Worm (Caenorhabditis elegans) whole organism, early embryonic: Measurements from ENCODE around the gene C35D10.12.

Experiments used
- B0310.2 ChIP-seq: sonication (generic microtip); optimal IDR thresholded peaks from 2 replicates; lab custom pipeline; 2016; ENCODE audit warnings: mild to moderate bottlenecking, missing genetic modification characterization, missing compliant biosample characterization
- F13C5.2 ChIP-seq: sonication (generic microtip); optimal IDR thresholded peaks from 2 replicates; lab custom pipeline; 2017; ENCODE audit warnings: mild to moderate bottlenecking, missing genetic modification characterization, inconsistent platforms, missing compliant biosample characterization
- aly-1 ChIP-seq: sonication (generic microtip); optimal IDR thresholded peaks from 2 replicates; lab custom pipeline; 2016; ENCODE audit warnings: missing genetic modification characterization, missing compliant biosample characterization
- ama-1 ChIP-seq: fragments of 150-350 bp; optimal IDR thresholded peaks from 2 replicates; lab custom pipeline; 2014
- ceh-13 ChIP-seq: fragments of 200-800 bp; sonication (Bioruptor generic); optimal IDR thresholded peaks from 2 replicates; lab custom pipeline; 2018; ENCODE audit warnings: mild to moderate bottlenecking, missing genetic modification characterization, missing compliant biosample characterization
- ceh-36 ChIP-seq: sonication (generic microtip); optimal IDR thresholded peaks from 2 replicates; lab custom pipeline; 2016; ENCODE audit warnings: missing genetic modification characterization, inconsistent platforms, missing compliant biosample characterization
- ets-7 ChIP-seq: sonication (generic microtip); optimal IDR thresholded peaks from 2 replicates; lab custom pipeline; 2016; ENCODE audit warnings: missing genotype, missing genetic modification characterization, missing compliant biosample characterization
- flt-1 ChIP-seq: fragments of 200-800 bp; sonication (Bioruptor generic); IDR thresholded peaks from 2 replicates; pipeline ENCODE4 v1.3.6; 2022; ENCODE audit warnings: missing genetic modification characterization, missing compliant biosample characterization
- hmbx-1 ChIP-seq: sonication (generic microtip); optimal IDR thresholded peaks from 2 replicates; lab custom pipeline; 2016; ENCODE audit warnings: mild to moderate bottlenecking, missing genetic modification characterization, missing compliant biosample characterization
- hmg-4 ChIP-seq: fragments of 200-800 bp; sonication (Bioruptor generic); optimal IDR thresholded peaks from 2 replicates; lab custom pipeline; 2018; ENCODE audit warnings: mild to moderate bottlenecking, missing genetic modification characterization, missing compliant biosample characterization
- hnd-1 ChIP-seq: sonication (generic microtip); optimal IDR thresholded peaks from 2 replicates; lab custom pipeline; 2016; ENCODE audit warnings: missing genetic modification characterization, missing compliant biosample characterization
- pes-1 ChIP-seq: fragments of 200-800 bp; sonication (Bioruptor generic); IDR thresholded peaks from 2 replicates; pipeline ENCODE4 v1.3.6; 2022; ENCODE audit warnings: missing genetic modification reagents, missing genetic modification characterization, missing compliant biosample characterization
- scrt-1 ChIP-seq: fragments of 200-800 bp; sonication (Bioruptor generic); IDR thresholded peaks from 2 replicates; pipeline ENCODE4 v1.3.6; 2022; ENCODE audit warnings: missing genetic modification characterization, missing compliant biosample characterization
- sea-1 ChIP-seq: fragments of 200-800 bp; sonication (Bioruptor generic); conservative IDR thresholded peaks from 2 replicates; pipeline ENCODE4 v1.3.6; 2022; ENCODE audit warnings: missing genetic modification characterization, missing compliant biosample characterization
- tbx-11 ChIP-seq: fragments of 200-800 bp; sonication (Bioruptor generic); IDR thresholded peaks from 2 replicates; pipeline ENCODE4 v1.3.6; 2022; ENCODE audit warnings: missing genetic modification characterization, missing compliant biosample characterization
- tbx-37 ChIP-seq: fragments of 200-800 bp; sonication (Bioruptor generic); conservative IDR thresholded peaks from 2 replicates; pipeline ENCODE4 v1.3.6; 2022; ENCODE audit warnings: missing genetic modification reagents, missing genetic modification characterization, missing compliant biosample characterization
- tra-4 ChIP-seq: sonication (generic microtip); optimal IDR thresholded peaks from 2 replicates; lab custom pipeline; 2017; ENCODE audit warnings: missing genetic modification characterization, missing compliant biosample characterization

The C35D10.12 gene

DNA sequence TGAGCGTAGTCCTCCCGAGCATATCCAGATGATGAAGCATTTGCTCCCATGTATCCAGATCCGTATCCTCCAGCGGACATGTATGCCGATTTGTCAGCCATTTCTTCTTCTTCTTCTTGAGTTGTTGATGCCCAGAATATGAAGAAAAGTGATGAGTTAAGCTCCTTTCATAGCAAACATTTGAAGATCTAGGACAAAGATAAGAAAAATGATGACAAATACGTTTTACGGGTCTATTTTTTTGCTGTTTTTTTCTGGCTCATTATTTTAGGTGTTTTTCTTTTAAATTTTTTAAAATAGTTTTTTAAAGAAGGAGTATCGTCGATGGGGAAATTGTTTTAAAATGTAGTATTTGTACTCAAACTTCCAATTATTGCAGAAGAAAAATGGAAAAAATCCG, 44.4 kb downstream of the C35D10.12 start, which contains the start of gene nspd-9:
TSS of gene nspd-9 (minus strand) at position 101 of the 400 bp plus-strand sequence.
- TF ChIP-seq tra-4 (tag; lab: Kevin White, UChicago) (no peak), F13C5.2 (tag; lab: Kevin White, UChicago) (no peak), scrt-1 (GFP tag; lab: Robert Waterston, UW) (no peak), hmg-4 (GFP tag; lab: Kevin White, UChicago) (no peak), hmbx-1 (no peak), hnd-1 (no peak), ama-1 (no peak), sea-1 (GFP tag; lab: Robert Waterston, UW) (no peak), ceh-13 (GFP tag; lab: Kevin White, UChicago) (no peak), tbx-11 (GFP tag; lab: Robert Waterston, UW) (no peak), aly-1 (no peak), B0310.2 (tag; lab: Kevin White, UChicago) (no peak), ceh-36 (tag; lab: Kevin White, UChicago) (no peak), pes-1 (GFP tag; lab: Robert Waterston, UW) (no peak), ets-7 (tag; lab: Kevin White, UChicago) (no peak), tbx-37 (GFP tag; lab: Robert Waterston, UW) (no peak), flt-1 (GFP tag; lab: Robert Waterston, UW) (no peak)

DNA sequence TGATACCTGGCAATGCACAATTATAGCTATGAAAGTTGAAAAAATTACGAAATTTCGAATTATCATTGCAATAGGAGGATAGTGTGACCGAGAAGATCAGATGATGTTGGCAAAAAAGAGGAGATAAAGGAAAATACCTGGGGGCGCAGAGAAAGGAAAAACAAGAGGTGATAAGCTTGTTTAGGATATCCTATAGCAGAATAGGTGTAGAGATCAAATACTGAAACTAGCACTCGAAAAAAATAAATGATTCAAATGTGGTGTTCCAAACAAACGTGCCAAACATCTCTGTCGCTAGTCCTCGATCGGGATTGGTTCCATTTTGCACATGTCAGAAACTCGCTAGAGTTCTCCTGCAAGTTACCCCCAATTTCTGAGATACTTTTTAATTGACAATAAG, 45.1 kb downstream of the C35D10.12 start, which contains the start of gene F26A1.9:
TSS of gene F26A1.9 (minus strand) at position 101 of the 400 bp plus-strand sequence.
- TF ChIP-seq F13C5.2 (tag; lab: Kevin White, UChicago) = no peak
- TF ChIP-seq flt-1 (GFP tag; lab: Robert Waterston, UW) = no peak
- no peak for TF ChIP-seq ama-1

DNA sequence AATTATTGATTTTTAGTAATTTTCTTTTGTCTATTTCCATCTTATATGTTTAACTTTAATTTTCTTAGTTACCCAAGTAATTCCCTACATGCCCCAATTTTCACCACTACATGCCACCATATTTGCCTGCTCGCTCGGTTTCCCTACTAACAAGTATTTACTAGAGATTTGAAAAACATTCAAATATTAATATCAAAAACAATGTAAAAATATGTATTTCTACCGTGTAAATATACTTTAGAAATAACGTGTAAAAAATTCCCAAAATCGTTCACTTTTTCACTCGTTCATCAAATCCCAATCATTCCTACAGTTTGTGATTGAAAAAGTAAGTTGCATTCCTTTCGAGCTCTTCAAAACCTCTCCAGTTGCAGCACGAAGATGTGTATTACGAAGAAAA, 48.0 kb downstream of the C35D10.12 start, which contains the start of gene F26A1.3:
TSS of gene F26A1.3 (plus strand) at position 301 of the 400 bp plus-strand sequence.
- no peak for TF ChIP-seq F13C5.2 (tag; lab: Kevin White, UChicago)
- TF ChIP-seq tra-4 (tag; lab: Kevin White, UChicago) = no peak
- TF ChIP-seq tbx-11 (GFP tag; lab: Robert Waterston, UW) = no peak
- no peak for TF ChIP-seq ama-1
- TF ChIP-seq flt-1 (GFP tag; lab: Robert Waterston, UW) = no peak
- no peak for TF ChIP-seq hnd-1
- TF ChIP-seq ceh-13 (GFP tag; lab: Kevin White, UChicago) = no peak
- no peak for TF ChIP-seq aly-1
- no peak for TF ChIP-seq ceh-36 (tag; lab: Kevin White, UChicago)
- TF ChIP-seq tbx-37 (GFP tag; lab: Robert Waterston, UW) = no peak
- TF ChIP-seq B0310.2 (tag; lab: Kevin White, UChicago) = no peak
- TF ChIP-seq pes-1 (GFP tag; lab: Robert Waterston, UW) = no peak
- TF ChIP-seq ets-7 (tag; lab: Kevin White, UChicago) = no peak
- no peak for TF ChIP-seq sea-1 (GFP tag; lab: Robert Waterston, UW)
